Worm (Caenorhabditis elegans): ENCODE measurements around the gene F13H10.6.

ce11 chrIV:11031640-11032039, 22.5 kb downstream of the F13H10.6 start:
- TF ChIP-seq ceh-82 (tag; optimal IDR thresholded peaks at IDR 0.05) (no peak), nhr-11 (tag; optimal IDR thresholded peaks at IDR 0.05) (no peak), elt-1 (tag; optimal IDR thresholded peaks at IDR 0.05) (no peak), unc-62 (GFP tag; optimal IDR thresholded peaks at IDR 0.05) (no peak), snpc-4 (tag; optimal IDR thresholded peaks at IDR 0.05) (no peak)
